Fruit fly (Drosophila melanogaster): Measurements from ENCODE around the gene CG7202.

Gene CG7202

DNA sequence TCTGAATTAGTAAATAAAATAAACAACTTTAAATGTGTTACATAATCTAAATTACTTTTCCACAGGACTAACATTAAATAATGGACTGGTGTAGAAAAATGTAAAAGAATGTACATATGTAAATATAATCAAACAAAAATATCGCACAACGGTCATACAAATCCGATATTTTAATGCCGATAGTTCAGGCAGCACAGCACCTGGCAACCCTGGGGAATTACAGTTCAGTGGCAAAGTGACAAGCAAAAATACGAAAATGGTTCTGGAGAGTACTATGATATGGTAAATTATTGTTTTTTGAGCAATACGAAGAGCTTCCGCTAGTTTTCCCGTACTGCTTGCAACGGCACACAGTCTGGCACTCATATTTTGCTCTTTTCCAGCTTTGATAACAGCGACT is 44.3 kb upstream of the CG7202 start, which contains the start of gene Rpn10 (continued):
- TF ChIP-seq CG31365 (tag; optimal IDR thresholded peaks at IDR 0.05) (no peak), ssp (GFP tag; IDR thresholded peaks at IDR 0.05) (no peak), zfh1 (GFP tag; IDR thresholded peaks at IDR 0.05) (no peak), CG13123 (GFP tag; optimal IDR thresholded peaks at IDR 0.05) (no peak), CG1529 (GFP tag; optimal IDR thresholded peaks at IDR 0.05) (no peak), Drgx (GFP tag; IDR thresholded peaks at IDR 0.05) (no peak), CG4854 (GFP tag; optimal IDR thresholded peaks at IDR 0.05) (peak; percentile 10), ind (GFP tag; optimal IDR thresholded peaks at IDR 0.05) (peak; percentile 4), CG13775 (GFP tag; optimal IDR thresholded peaks at IDR 0.05) (no peak), HLHmδ (GFP tag; optimal IDR thresholded peaks at IDR 0.05) (no peak), Gug (GFP tag; IDR thresholded peaks at IDR 0.05) (peak; percentile 10; the same call in 1 of the 4 replicates), BtbVII (GFP tag; optimal IDR thresholded peaks at IDR 0.05) (no peak), Hey (tag; optimal IDR thresholded peaks at IDR 0.05) (no peak), pho (GFP tag; optimal IDR thresholded peaks at IDR 0.05) (no peak), ash1 (GFP tag; optimal IDR thresholded peaks at IDR 0.05) (no peak), CG9215 (GFP tag; IDR thresholded peaks at IDR 0.05) (no peak), odd (GFP tag; optimal IDR thresholded peaks at IDR 0.05) (no peak), Ptx1 (GFP tag; IDR thresholded peaks at IDR 0.05) (no peak), CG7745 (tag; optimal IDR thresholded peaks at IDR 0.05) (no peak), CG16815 (GFP tag; optimal IDR thresholded peaks at IDR 0.05) (no peak), CG3281 (GFP tag; optimal IDR thresholded peaks at IDR 0.05) (no peak), Hr51 (GFP tag; optimal IDR thresholded peaks at IDR 0.05) (no peak), corto (GFP tag; optimal IDR thresholded peaks at IDR 0.05) (no peak), HmgD (GFP tag; optimal IDR thresholded peaks at IDR 0.05) (peak; percentile 46), CG6175 (GFP tag; IDR thresholded peaks at IDR 0.05) (no peak), croc (GFP tag; conservative IDR thresholded peaks at IDR 0.05) (no peak), NC2β (GFP tag; optimal IDR thresholded peaks at IDR 0.05) (peak; percentile 18), Asciz (GFP tag; optimal IDR thresholded peaks at IDR 0.05) (no peak), zen2 (GFP tag; IDR thresholded peaks at IDR 0.05; ENCODE audit: partially characterized antibody) (peak; percentile 96), CG3726 (GFP tag; IDR thresholded peaks at IDR 0.05) (no peak), slbo (GFP tag; IDR thresholded peaks at IDR 0.05) (no peak), pnt (GFP tag; optimal IDR thresholded peaks at IDR 0.05) (no peak), tx (GFP tag; optimal IDR thresholded peaks at IDR 0.05) (no peak), insv (GFP tag; optimal IDR thresholded peaks at IDR 0.05) (no peak), tna (GFP tag; IDR thresholded peaks at IDR 0.05; ENCODE audit: partially characterized antibody) (peak; percentile 94), Sox102F (GFP tag; optimal IDR thresholded peaks at IDR 0.05) (no peak), lmd (GFP tag; IDR thresholded peaks at IDR 0.05) (no peak), sc (optimal IDR thresholded peaks at IDR 0.05) (no peak), sc (GFP tag; optimal IDR thresholded peaks at IDR 0.05) (no peak), knrl (GFP tag; IDR thresholded peaks at IDR 0.05; ENCODE audit: partially characterized antibody) (peak; percentile 98), al (GFP tag; IDR thresholded peaks at IDR 0.05) (no peak), CG8924 (tag; optimal IDR thresholded peaks at IDR 0.05) (no peak), CG1832 (GFP tag; optimal IDR thresholded peaks at IDR 0.05) (no peak), Fer2 (tag; optimal IDR thresholded peaks at IDR 0.05) (no peak), D (optimal IDR thresholded peaks at IDR 0.05) (no peak), D (GFP tag; optimal IDR thresholded peaks at IDR 0.05) (no peak), vfl (GFP tag; optimal IDR thresholded peaks at IDR 0.05) (no peak), CG11456 (GFP tag; IDR thresholded peaks at IDR 0.05) (no peak), repo (GFP tag; optimal IDR thresholded peaks at IDR 0.05) (peak; percentile 28), CG13894 (tag; optimal IDR thresholded peaks at IDR 0.05) (peak; percentile 78), CG1792 (GFP tag; optimal IDR thresholded peaks at IDR 0.05) (no peak), Bgb (GFP tag; IDR thresholded peaks at IDR 0.05; ENCODE audit: partially characterized antibody) (peak; percentile 99)
